Fruit fly (Drosophila melanogaster): ENCODE measurements around the gene CG15646.

Gene CG15646

DNA sequence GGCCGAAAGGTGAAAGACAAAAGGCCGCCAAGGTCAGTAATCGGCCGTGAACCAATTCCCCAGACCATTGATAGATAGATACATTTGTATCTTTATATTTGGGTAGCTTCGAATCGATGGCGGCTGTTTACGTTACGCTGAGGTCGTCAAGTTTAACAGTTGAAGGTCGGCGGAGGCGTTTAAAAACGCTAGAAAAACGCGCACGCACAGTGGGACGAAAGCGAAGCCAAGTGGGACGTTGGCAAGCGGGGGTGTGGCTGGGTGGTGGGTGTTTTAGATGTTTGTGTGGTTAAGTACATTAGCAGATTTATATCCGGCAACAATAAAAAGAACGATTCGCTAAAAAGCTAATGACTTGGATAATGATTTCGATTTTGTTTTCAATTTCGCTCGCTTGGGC, 27.6 kb downstream of the CG15646 start:
- 0 out of 2 replicates have a peak, but pooled peaks have one; percentile 31 for TF ChIP-seq crol (GFP tag; IDR thresholded peaks at IDR 0.05)
- peak; percentile 67; the same call in 1 of the 3 replicates for TF ChIP-seq sr (GFP tag; IDR thresholded peaks at IDR 0.05)
- TF ChIP-seq ftz-f1 (GFP tag; optimal IDR thresholded peaks at IDR 0.05), result peak; percentile 71
- no peak for TF ChIP-seq C15 (GFP tag; IDR thresholded peaks at IDR 0.05)
- no peak for TF ChIP-seq CG9437 (GFP tag; optimal IDR thresholded peaks at IDR 0.05)
- peak; percentile 96 for TF ChIP-seq CG8359 (GFP tag; optimal IDR thresholded peaks at IDR 0.05; ENCODE audit: borderline replicate concordance)

DNA sequence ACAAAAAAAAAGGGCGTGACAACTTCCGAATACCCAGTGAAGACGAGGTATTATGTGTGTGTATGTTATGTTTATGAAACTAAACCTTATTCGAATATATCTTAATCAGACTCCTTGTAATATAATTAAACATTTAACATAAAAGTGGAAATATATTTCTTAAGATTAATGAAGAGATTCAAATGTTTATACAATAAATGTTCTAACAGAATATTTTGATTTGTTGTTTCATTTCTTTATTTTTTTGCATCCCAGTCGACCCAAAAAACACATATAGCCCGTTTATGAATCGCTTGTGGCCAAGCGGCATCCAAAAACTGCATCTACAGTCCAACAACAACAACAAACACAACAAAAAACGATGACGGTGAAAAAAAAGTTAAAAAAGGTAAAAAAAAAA, 28.8 kb downstream of the CG15646 start:
- no peak for TF ChIP-seq CG15011 (GFP tag; optimal IDR thresholded peaks at IDR 0.05)
- TF ChIP-seq bsh (GFP tag; optimal IDR thresholded peaks at IDR 0.05), result peak in 1 of 2 experiments; percentile 27
- TF ChIP-seq NK7.1 (GFP tag; optimal IDR thresholded peaks at IDR 0.05), result no peak
- TF ChIP-seq nom (GFP tag; optimal IDR thresholded peaks at IDR 0.05), result peak; percentile 46

DNA sequence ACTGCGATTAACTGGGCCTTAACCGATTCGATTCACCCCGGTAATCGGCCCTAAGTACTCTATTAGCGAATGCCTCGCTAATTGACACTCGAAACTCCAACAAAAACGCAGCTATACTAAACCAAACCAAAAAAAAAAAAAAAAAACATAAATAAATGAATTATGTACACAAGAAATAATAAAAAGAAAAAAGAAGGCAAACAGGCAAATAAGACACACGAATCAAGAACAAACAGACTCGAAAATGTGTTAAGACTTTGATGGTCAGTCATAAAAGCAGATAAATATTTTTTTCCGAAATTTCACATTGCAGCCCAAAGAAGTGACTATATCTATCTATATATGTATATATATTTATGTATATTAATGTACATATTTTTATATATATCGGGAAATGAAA, 30.9 kb downstream of the CG15646 start:
- TF ChIP-seq CG9609 (GFP tag; optimal IDR thresholded peaks at IDR 0.05), result no peak
- no peak for TF ChIP-seq bigmax (GFP tag; optimal IDR thresholded peaks at IDR 0.05)
- TF ChIP-seq eve (GFP tag; optimal IDR thresholded peaks at IDR 0.05), result no peak
- TF ChIP-seq so (GFP tag; IDR thresholded peaks at IDR 0.05), result 0 out of 3 replicates have a peak, but pooled peaks have one; percentile 29
- TF ChIP-seq CG10209 (GFP tag; optimal IDR thresholded peaks at IDR 0.05), result peak; percentile 20
- peak; percentile 13 for TF ChIP-seq CG11504 (tag; optimal IDR thresholded peaks at IDR 0.05)
- no peak for TF ChIP-seq CG12744 (GFP tag; optimal IDR thresholded peaks at IDR 0.05)
- no peak for TF ChIP-seq grn (GFP tag; optimal IDR thresholded peaks at IDR 0.05)
- no peak for TF ChIP-seq CG10654 (GFP tag; optimal IDR thresholded peaks at IDR 0.05)
- peak; percentile 8 for TF ChIP-seq CG12659 (GFP tag; optimal IDR thresholded peaks at IDR 0.05)
- no peak for TF ChIP-seq slou (GFP tag; optimal IDR thresholded peaks at IDR 0.05)
- TF ChIP-seq fd3F (GFP tag; optimal IDR thresholded peaks at IDR 0.05), result peak; percentile 16
- no peak for TF ChIP-seq yki (optimal IDR thresholded peaks at IDR 0.05)
- peak; percentile 41 for TF ChIP-seq CG17359 (tag; optimal IDR thresholded peaks at IDR 0.05)
- no peak for TF ChIP-seq tup (GFP tag; optimal IDR thresholded peaks at IDR 0.05)
- TF ChIP-seq CG13424 (tag; optimal IDR thresholded peaks at IDR 0.05), result peak; percentile 8
- no peak for TF ChIP-seq Deaf1 (tag; optimal IDR thresholded peaks at IDR 0.05)
- TF ChIP-seq ranshi (GFP tag; IDR thresholded peaks at IDR 0.05), result no peak
- peak; percentile 18 for TF ChIP-seq CG3407 (GFP tag; optimal IDR thresholded peaks at IDR 0.05)
- TF ChIP-seq Fer3 (tag; optimal IDR thresholded peaks at IDR 0.05), result peak; percentile 28
- TF ChIP-seq unpg (GFP tag; optimal IDR thresholded peaks at IDR 0.05), result peak; percentile 15
- TF ChIP-seq ATbp (GFP tag; optimal IDR thresholded peaks at IDR 0.05), result peak; percentile 38
- TF ChIP-seq ems (GFP tag; optimal IDR thresholded peaks at IDR 0.05), result no peak
- peak; percentile 15 for TF ChIP-seq Meics (GFP tag; optimal IDR thresholded peaks at IDR 0.05)
- no peak for TF ChIP-seq pfk (GFP tag; optimal IDR thresholded peaks at IDR 0.05)
- no peak for TF ChIP-seq ro (GFP tag; IDR thresholded peaks at IDR 0.05)
- no peak for TF ChIP-seq CG6765 (GFP tag; optimal IDR thresholded peaks at IDR 0.05)
- peak; percentile 27; the same call in 1 of the 2 replicates for TF ChIP-seq CG14014 (GFP tag; IDR thresholded peaks at IDR 0.05)
- no peak for TF ChIP-seq Hr39 (optimal IDR thresholded peaks at IDR 0.05)
- peak; percentile 4 for TF ChIP-seq dmrt99B (tag; optimal IDR thresholded peaks at IDR 0.05)
- TF ChIP-seq CG1233 (GFP tag; optimal IDR thresholded peaks at IDR 0.05), result peak; percentile 4
- TF ChIP-seq otp (GFP tag; IDR thresholded peaks at IDR 0.05), result 0 out of 3 replicates have a peak, but pooled peaks have one; percentile 46
- TF ChIP-seq CG15269 (tag; optimal IDR thresholded peaks at IDR 0.05), result peak; percentile 40
- peak; percentile 39 for TF ChIP-seq PHDP (tag; optimal IDR thresholded peaks at IDR 0.05)
- peak; percentile 14 for TF ChIP-seq Blimp-1 (GFP tag; optimal IDR thresholded peaks at IDR 0.05)
- peak; percentile 34 for TF ChIP-seq Fer1 (GFP tag; optimal IDR thresholded peaks at IDR 0.05)
- no peak for TF ChIP-seq ase (GFP tag; IDR thresholded peaks at IDR 0.05)
- TF ChIP-seq CG14965 (GFP tag; optimal IDR thresholded peaks at IDR 0.05; ENCODE audit: borderline replicate concordance), result no peak

Measured in whole organism, embryonic.